Fruit fly (Drosophila melanogaster) whole organism, prepupa: Measurements from ENCODE around the gene Qsox2.

Experiments
- CG10669 ChIP-seq: fragments of 200-800 bp; sonication (Bioruptor generic); optimal IDR thresholded peaks from 3 replicates; lab custom pipeline; 2018; ENCODE audit warnings: missing biosample characterization, mild to moderate bottlenecking, missing genetic modification characterization, moderate library complexity
- CG11762 ChIP-seq: fragments of 200-800 bp; sonication (Bioruptor generic); optimal IDR thresholded peaks from 3 replicates; lab custom pipeline; 2016; ENCODE audit warnings: missing biosample characterization, missing genetic modification characterization; ENCODE audit not compliant: insufficient read depth
- CG1621 ChIP-seq: fragments of 200-800 bp; sonication (Bioruptor generic); optimal IDR thresholded peaks from 3 replicates; lab custom pipeline; 2018; ENCODE audit warnings: missing biosample characterization, mild to moderate bottlenecking, missing genetic modification characterization
- CG16779 ChIP-seq: fragments of 200-800 bp; sonication (Bioruptor generic); optimal IDR thresholded peaks from 3 replicates; lab custom pipeline; 2017; ENCODE audit warnings: missing biosample characterization, mild to moderate bottlenecking, missing genetic modification characterization
- CG3032 ChIP-seq: fragments of 200-800 bp; optimal IDR thresholded peaks from 2 replicates; lab custom pipeline; 2019; ENCODE audit warnings: missing biosample characterization, mild to moderate bottlenecking, missing genetic modification characterization, moderate library complexity
- CG31627 ChIP-seq: fragments of 200-800 bp; sonication (Bioruptor generic); optimal IDR thresholded peaks from 3 replicates; lab custom pipeline; 2016; ENCODE audit warnings: missing biosample characterization, missing genetic modification characterization
- CG3919 ChIP-seq: fragments of 200-800 bp; sonication (Bioruptor generic); optimal IDR thresholded peaks from 3 replicates; lab custom pipeline; 2016; ENCODE audit warnings: missing biosample characterization, missing genetic modification characterization
- CG6163 ChIP-seq: fragments of 200-800 bp; sonication (Bioruptor generic); IDR thresholded peaks from 3 replicates; pipeline ENCODE4 v1.3.6; 2022; ENCODE audit warnings: missing biosample characterization, missing genetic modification characterization
- CG6792 ChIP-seq: fragments of 200-800 bp; sonication (Bioruptor generic); optimal IDR thresholded peaks from 3 replicates; lab custom pipeline; 2016; ENCODE audit warnings: missing biosample characterization, missing genetic modification characterization
- CG7368 ChIP-seq: fragments of 200-800 bp; sonication (Bioruptor generic); optimal IDR thresholded peaks from 3 replicates; lab custom pipeline; 2016; ENCODE audit warnings: missing biosample characterization, missing genetic modification characterization
- CG8119 ChIP-seq: fragments of 200-800 bp; sonication (Bioruptor generic); IDR thresholded peaks from 3 replicates; pipeline ENCODE4 v1.3.6; 2022; ENCODE audit warnings: missing biosample characterization, missing genetic modification characterization
- CG8319 ChIP-seq: fragments of 200-800 bp; sonication (Bioruptor generic); optimal IDR thresholded peaks from 3 replicates; lab custom pipeline; 2016; ENCODE audit warnings: missing biosample characterization, missing genetic modification characterization
- CG9139 ChIP-seq: fragments of 200-800 bp; sonication (Bioruptor generic); optimal IDR thresholded peaks from 3 replicates; lab custom pipeline; 2017; ENCODE audit warnings: missing biosample characterization, mild to moderate bottlenecking, missing genetic modification characterization
- Eip78C ChIP-seq: fragments of 200-800 bp; sonication (Bioruptor generic); peaks from one replicate; lab custom pipeline; 2016; ENCODE audit warnings: missing biosample characterization, missing genetic modification characterization
- Eip93F ChIP-seq: fragments of 200-800 bp; sonication (Bioruptor generic); optimal IDR thresholded peaks from 2 replicates; lab custom pipeline; 2016; ENCODE audit warnings: missing biosample characterization, mild to moderate bottlenecking, missing genetic modification characterization
- Gug ChIP-seq: fragments of 200-800 bp; sonication (Bioruptor generic); IDR thresholded peaks from 2 replicates; pipeline ENCODE4 v1.3.6; 2022; ENCODE audit warnings: missing biosample characterization, missing genetic modification characterization
- Hr4 ChIP-seq: fragments of 200-800 bp; sonication (Bioruptor generic); optimal IDR thresholded peaks from 3 replicates; lab custom pipeline; 2016; ENCODE audit warnings: missing biosample characterization, missing genetic modification characterization
- Lpt ChIP-seq: fragments of 200-800 bp; sonication (Bioruptor generic); optimal IDR thresholded peaks from 3 replicates; lab custom pipeline; 2016; ENCODE audit warnings: missing biosample characterization, missing genetic modification characterization
- OdsH ChIP-seq: fragments of 200-800 bp; sonication (Bioruptor generic); optimal IDR thresholded peaks from 3 replicates; lab custom pipeline; 2016; ENCODE audit warnings: missing biosample characterization, missing genetic modification characterization
- Smox ChIP-seq: fragments of 200-800 bp; sonication (Bioruptor generic); optimal IDR thresholded peaks from 3 replicates; lab custom pipeline; 2016; ENCODE audit warnings: missing biosample characterization, missing genetic modification characterization
- Sox14 ChIP-seq: fragments of 200-800 bp; sonication (Bioruptor generic); optimal IDR thresholded peaks from 3 replicates; lab custom pipeline; 2016; ENCODE audit warnings: missing biosample characterization, missing genetic modification characterization
- Sox15 ChIP-seq: fragments of 200-800 bp; sonication (Bioruptor generic); optimal IDR thresholded peaks from 3 replicates; lab custom pipeline; 2016; ENCODE audit warnings: missing biosample characterization, missing genetic modification characterization
- achi ChIP-seq: fragments of 200-800 bp; sonication (Bioruptor generic); optimal IDR thresholded peaks from 3 replicates; lab custom pipeline; 2016; ENCODE audit warnings: missing biosample characterization, missing genetic modification characterization
- acj6 ChIP-seq: fragments of 200-800 bp; sonication (Bioruptor generic); optimal IDR thresholded peaks from 3 replicates; lab custom pipeline; 2016; ENCODE audit warnings: missing biosample characterization, missing genetic modification characterization
- cyc ChIP-seq: fragments of 200-800 bp; sonication (Bioruptor generic); optimal IDR thresholded peaks from 3 replicates; lab custom pipeline; 2016; ENCODE audit warnings: missing biosample characterization, missing genetic modification characterization
- dac ChIP-seq: fragments of 200-800 bp; sonication (Bioruptor generic); optimal IDR thresholded peaks from 2 replicates; lab custom pipeline; 2017; ENCODE audit warnings: missing biosample characterization, mild to moderate bottlenecking, missing genetic modification characterization
- dsx ChIP-seq: fragments of 200-800 bp; optimal IDR thresholded peaks from 3 replicates; lab custom pipeline; 2019; ENCODE audit warnings: missing biosample characterization, mild to moderate bottlenecking, missing genetic modification characterization, moderate library complexity; ENCODE audit not compliant: poor library complexity, severe bottlenecking
- eg ChIP-seq: fragments of 200-800 bp; sonication (Bioruptor generic); IDR thresholded peaks from 3 replicates; pipeline ENCODE4 v1.3.6; 2022; ENCODE audit warnings: missing biosample characterization, missing genetic modification characterization
- esn ChIP-seq: fragments of 200-800 bp; sonication (Bioruptor generic); optimal IDR thresholded peaks from 2 replicates; lab custom pipeline; 2016; ENCODE audit warnings: missing biosample characterization, mild to moderate bottlenecking, missing genetic modification characterization, moderate library complexity
- fd85E ChIP-seq: fragments of 200-800 bp; sonication (Bioruptor generic); optimal IDR thresholded peaks from 3 replicates; lab custom pipeline; 2016; ENCODE audit warnings: missing biosample characterization, missing genetic modification characterization
- pdm3 ChIP-seq: fragments of 200-800 bp; sonication (Bioruptor generic); optimal IDR thresholded peaks from 3 replicates; lab custom pipeline; 2016; ENCODE audit warnings: missing biosample characterization, missing genetic modification characterization
- salr ChIP-seq, 2 experiments: fragments of 200-800 bp; sonication (Bioruptor generic); optimal IDR thresholded peaks; 3 replicates each; lab custom pipeline; 2016 to 2018; ENCODE audit warnings: missing biosample characterization in 2 of 2, missing genetic modification characterization in 2 of 2, mild to moderate bottlenecking in 1 of 2
- ss ChIP-seq, 2 experiments: fragments of 200-800 bp; sonication (Bioruptor generic); optimal IDR thresholded peaks; 2 replicates in 1 of 2; 3 replicates in 1 of 2; lab custom pipeline; 2017 to 2018; ENCODE audit warnings: mild to moderate bottlenecking in 2 of 2, missing biosample characterization in 2 of 2, missing genetic modification characterization in 2 of 2, moderate library complexity in 1 of 2
- svp ChIP-seq: fragments of 200-800 bp; sonication (Bioruptor generic); peaks from one replicate; lab custom pipeline; 2016; ENCODE audit warnings: missing biosample characterization, missing genetic modification characterization

The Qsox2 gene

DNA sequence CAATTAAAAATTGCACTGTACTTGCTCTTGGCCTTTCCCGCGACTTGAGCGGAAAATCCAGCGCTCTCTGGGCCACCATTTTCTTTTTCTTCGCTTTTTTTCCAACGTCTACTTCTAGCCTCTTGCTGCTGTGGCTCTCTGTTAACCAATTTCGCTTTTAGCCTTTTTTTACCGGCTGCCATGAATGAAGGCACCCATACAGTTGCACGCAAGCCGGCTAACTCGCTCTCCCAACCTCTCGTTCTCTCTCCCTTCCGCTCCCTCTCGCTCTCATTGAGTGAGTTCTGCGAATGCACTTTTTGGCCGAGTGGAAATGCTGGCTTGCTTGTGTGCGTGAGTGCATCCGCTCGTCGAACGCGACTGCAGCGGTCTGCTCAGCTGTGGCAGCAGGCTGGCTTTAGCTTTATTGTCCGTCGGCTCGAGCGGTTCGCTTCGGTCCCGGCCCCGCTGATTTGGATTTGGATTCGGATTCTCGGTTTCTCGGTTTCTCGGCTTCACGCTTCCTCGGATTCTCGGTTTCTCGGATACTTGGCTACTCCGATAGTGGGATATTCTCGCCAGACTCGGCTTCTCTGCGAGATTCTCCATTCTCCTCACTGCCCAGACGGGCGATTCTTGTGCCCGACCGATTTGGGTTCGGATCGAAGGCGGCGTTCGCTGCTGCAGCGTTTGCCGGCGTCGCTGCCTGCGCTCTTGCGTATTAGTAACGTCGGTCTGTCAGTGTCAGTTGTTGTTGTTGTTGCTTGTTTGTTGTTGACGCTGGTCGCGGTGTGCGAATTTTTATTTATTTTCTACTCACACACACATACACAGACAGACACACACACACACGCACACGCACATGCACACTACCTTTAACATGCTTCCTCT, 35.4 kb downstream of the Qsox2 start, which contains the start of gene Eip93F (continued):
- TF ChIP-seq Gug (peak; percentile 29; the same call in 1 of the 2 replicates), salr (GFP tag; optimal IDR thresholded peaks at IDR 0.05; lab: Kevin White, UChicago) (peak; percentile 24 to 32), CG16779 (peak; percentile 72), Hr4 (GFP tag; lab: Kevin White, UChicago) (no peak), CG3032 (tag; lab: Kevin White, UChicago) (peak; percentile 41), dac (no peak), dsx (GFP tag; lab: Kevin White, UChicago) (peak; percentile 26), acj6 (peak; percentile 1), Sox15 (GFP tag; lab: Kevin White, UChicago) (no peak), fd85E (GFP tag; lab: Kevin White, UChicago) (no peak), CG8119 (peak; percentile 58), Eip78C (GFP tag; lab: Kevin White, UChicago) (no peak), CG10669 (peak; percentile 3), ss (GFP tag; optimal IDR thresholded peaks at IDR 0.05; lab: Kevin White, UChicago) (peak; percentile 65 to 71)

DNA sequence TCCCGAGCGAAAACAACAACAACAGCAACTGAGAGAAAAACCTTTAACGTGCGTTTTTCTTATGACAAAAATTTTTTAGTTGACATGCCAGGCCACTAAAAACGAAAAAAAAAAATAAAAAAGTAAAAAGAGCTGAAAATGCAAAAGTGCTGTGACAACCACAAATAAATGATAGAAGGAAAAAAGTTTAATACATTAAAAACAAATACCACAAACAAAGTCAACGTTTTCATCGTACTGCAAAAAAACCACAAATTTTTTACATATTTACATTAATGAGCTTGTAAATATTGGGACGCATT, 36.0 kb downstream of the Qsox2 start:
- TF ChIP-seq esn (GFP tag; lab: Kevin White, UChicago) (no peak), CG9139 (no peak), CG3919 (GFP tag; lab: Kevin White, UChicago) (no peak), svp (GFP tag; lab: Kevin White, UChicago) (no peak), salr (GFP tag; optimal IDR thresholded peaks at IDR 0.05; lab: Kevin White, UChicago) (peak in 1 of 2 experiments; percentile 23), CG1621 (tag; lab: Kevin White, UChicago) (no peak), achi (GFP tag; lab: Kevin White, UChicago) (peak; percentile 6), Sox15 (GFP tag; lab: Kevin White, UChicago) (no peak), eg (GFP tag; lab: Robert Waterston, UW) (no peak), CG8319 (GFP tag; lab: Kevin White, UChicago) (no peak), CG3032 (tag; lab: Kevin White, UChicago) (no peak), CG6792 (GFP tag; lab: Kevin White, UChicago) (no peak), OdsH (GFP tag; lab: Kevin White, UChicago) (no peak), Eip78C (GFP tag; lab: Kevin White, UChicago) (peak; percentile 71), CG11762 (GFP tag; lab: Kevin White, UChicago) (no peak), Eip93F (GFP tag; lab: Kevin White, UChicago) (no peak), CG6163 (GFP tag; lab: Robert Waterston, UW) (no peak)
- TF ChIP-seq, all 60 proteins: peak for 3

DNA sequence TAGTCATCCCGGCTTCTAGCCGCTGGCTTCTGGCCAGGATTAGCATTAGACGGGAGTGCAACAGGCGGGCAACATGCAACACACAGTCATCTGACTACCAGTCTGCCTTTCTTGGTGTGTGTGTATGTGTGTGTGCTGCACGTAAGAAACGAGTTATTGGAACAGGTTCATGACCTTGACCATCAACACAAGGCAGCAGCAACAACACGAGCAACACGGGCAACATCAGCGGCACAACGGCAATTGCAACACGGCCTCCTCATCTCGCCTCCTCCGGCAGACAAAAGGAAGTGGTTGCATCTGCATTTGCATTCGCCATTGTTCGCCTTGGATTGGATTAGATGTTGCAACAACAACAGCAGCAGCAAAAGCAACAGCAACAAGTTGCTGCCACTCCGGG, 37.8 kb downstream of the Qsox2 start:
- TF ChIP-seq eg (GFP tag; lab: Robert Waterston, UW) (0 out of 3 replicates have a peak, but pooled peaks have one; percentile 41), dsx (GFP tag; lab: Kevin White, UChicago) (peak; percentile 12), pdm3 (GFP tag; lab: Kevin White, UChicago) (no peak), CG7368 (GFP tag; lab: Kevin White, UChicago) (no peak), cyc (GFP tag; lab: Kevin White, UChicago) (no peak), Smox (GFP tag; lab: Kevin White, UChicago) (no peak), CG1621 (tag; lab: Kevin White, UChicago) (no peak), CG16779 (no peak), ss (GFP tag; optimal IDR thresholded peaks at IDR 0.05; lab: Kevin White, UChicago) (peak; percentile 10 to 13), Eip93F (GFP tag; lab: Kevin White, UChicago) (no peak), CG31627 (GFP tag; lab: Kevin White, UChicago) (no peak), fd85E (GFP tag; lab: Kevin White, UChicago) (no peak), Sox14 (no peak), Lpt (GFP tag; lab: Kevin White, UChicago) (no peak)
